Worm (Caenorhabditis elegans) whole organism, L3 larva: ENCODE measurements around the gene twk-25.

Source experiments
- aly-2 ChIP-seq: fragments of 150-350 bp; optimal IDR thresholded peaks from 2 replicates; lab custom pipeline; 2014; ENCODE audit warnings: missing biosample characterization, missing genetic modification characterization
- ama-1 ChIP-seq: fragments of 150-350 bp; optimal IDR thresholded peaks from 2 replicates; lab custom pipeline; 2018
- ceh-28 ChIP-seq: fragments of 150-350 bp; optimal IDR thresholded peaks from 2 replicates; lab custom pipeline; 2014; ENCODE audit warnings: missing biosample characterization, missing genetic modification reagents, missing genetic modification characterization
- elt-3 ChIP-seq, 3 experiments: fragments of 150-350 bp in 1 of 3; sonication (generic microtip) in 2 of 3; optimal IDR thresholded peaks; 2 replicates in 2 of 3; 4 replicates in 1 of 3; lab custom pipeline; 2014 to 2017; ENCODE audit warnings: missing biosample characterization in 3 of 3, missing genetic modification characterization in 3 of 3
- fos-1 ChIP-seq: fragments of 150-350 bp; optimal IDR thresholded peaks from 2 replicates; lab custom pipeline; 2014; ENCODE audit warnings: missing biosample characterization, missing genetic modification characterization
- mml-1 ChIP-seq: fragments of 150-350 bp; sonication (generic microtip); optimal IDR thresholded peaks from 3 replicates; lab custom pipeline; 2014; ENCODE audit warnings: missing biosample characterization, missing genetic modification characterization
- nhr-28 ChIP-seq: fragments of 150-350 bp; optimal IDR thresholded peaks from 2 replicates; lab custom pipeline; 2014; ENCODE audit warnings: missing biosample characterization, missing genetic modification characterization
- unc-39 ChIP-seq: sonication (generic microtip); optimal IDR thresholded peaks from 4 replicates; lab custom pipeline; 2017; ENCODE audit warnings: missing biosample characterization, missing genetic modification characterization
- ztf-4 ChIP-seq: fragments of 150-350 bp; optimal IDR thresholded peaks from 2 replicates; lab custom pipeline; 2014; ENCODE audit warnings: missing biosample characterization, missing genetic modification characterization

DNA sequence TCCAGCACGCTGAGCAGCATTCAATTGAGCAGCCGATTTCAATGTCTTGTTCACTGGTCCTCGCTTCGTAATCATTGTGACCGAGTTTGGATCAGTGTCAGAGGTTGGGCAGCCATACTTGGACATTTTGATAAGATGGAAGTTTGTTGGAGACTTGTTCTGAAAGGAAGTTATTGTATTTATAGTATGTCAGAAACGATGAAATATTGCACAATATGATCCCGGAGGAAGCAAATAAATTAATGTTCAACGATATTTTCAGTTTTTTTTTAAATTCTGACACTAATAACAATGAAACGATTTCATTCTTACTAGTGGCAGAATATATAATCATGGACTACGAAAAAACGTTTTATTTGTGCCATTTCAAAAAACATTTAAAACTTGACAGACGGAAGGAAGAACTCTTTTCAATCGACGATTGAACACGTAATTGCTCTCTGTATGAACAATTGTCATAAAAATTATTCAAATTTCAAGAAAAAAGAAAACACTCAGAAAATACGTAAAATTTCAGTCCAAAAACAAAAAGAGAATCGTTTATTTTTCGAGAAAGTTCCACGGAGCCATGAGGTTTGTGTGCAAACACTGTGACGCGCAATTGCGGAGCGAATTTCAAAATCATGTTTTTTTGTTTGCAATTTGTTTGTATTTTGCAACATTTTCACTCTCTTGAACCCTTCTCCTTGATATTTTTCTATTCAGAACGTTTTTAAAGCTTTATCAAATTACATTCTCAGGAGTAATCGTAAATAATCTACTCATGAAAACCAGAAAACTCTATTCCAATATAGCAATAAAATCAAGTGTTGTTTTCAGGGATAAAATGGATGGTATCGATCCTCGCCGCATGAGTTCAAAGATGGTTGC is 24.3 kb upstream of the twk-25 start, which contains the start of the genes mbf-1 and nse-4:
- TF ChIP-seq ama-1 (lab: Kevin White, UChicago) (peak; percentile 53), mml-1 (tag; lab: Kevin White, UChicago) (no peak), fos-1 (tag; lab: Kevin White, UChicago) (no peak), elt-3 (tag; optimal IDR thresholded peaks at IDR 0.05; lab: Kevin White, UChicago) (no peak), unc-39 (tag; lab: Kevin White, UChicago) (no peak), ceh-28 (tag; lab: Kevin White, UChicago) (no peak), ztf-4 (tag; lab: Kevin White, UChicago) (no peak), aly-2 (no peak), nhr-28 (tag; lab: Kevin White, UChicago) (no peak)
